Fruit fly (Drosophila melanogaster) whole organism, embryonic: ENCODE results near the gene Slu7.
A peak's percentile ranks its signal among the peaks of the same experiment; 100 is the strongest.

Source experiments
- Atf3 ChIP-seq: fragments of 200-800 bp; sonication (Bioruptor generic); optimal IDR thresholded peaks from 3 replicates; lab custom pipeline; 2016; ENCODE audit warnings: missing biosample characterization, missing genetic modification characterization
- CG11085 ChIP-seq: fragments of 200-800 bp; sonication (Bioruptor generic); IDR thresholded peaks from 2 replicates; pipeline ENCODE4 v1.3.6; 2022; ENCODE audit warnings: missing biosample characterization, missing genetic modification characterization
- CG11695 ChIP-seq: fragments of 200-800 bp; sonication (Bioruptor generic); IDR thresholded peaks from 3 replicates; pipeline ENCODE4 v1.3.6; 2022; ENCODE audit warnings: missing biosample characterization, missing genetic modification characterization
- CG12659 ChIP-seq: fragments of 200-800 bp; sonication (Bioruptor generic); optimal IDR thresholded peaks from 3 replicates; lab custom pipeline; 2017; ENCODE audit warnings: mild to moderate bottlenecking, missing biosample characterization, missing genetic modification reagents, missing genetic modification characterization
- CG13424 ChIP-seq: fragments of 200-800 bp; sonication (Bioruptor generic); optimal IDR thresholded peaks from 2 replicates; lab custom pipeline; 2019; ENCODE audit warnings: missing biosample characterization, mild to moderate bottlenecking, missing genetic modification characterization, moderate library complexity
- CG14441 ChIP-seq: fragments of 200-800 bp; sonication (Bioruptor generic); IDR thresholded peaks from 2 replicates; pipeline ENCODE4 v1.3.6; 2022; ENCODE audit warnings: missing biosample characterization, missing genetic modification characterization
- CG14667 ChIP-seq: fragments of 200-800 bp; sonication (Bioruptor generic); IDR thresholded peaks from 2 replicates; pipeline ENCODE4 v1.3.6; 2022; ENCODE audit warnings: missing biosample characterization, missing genetic modification characterization
- CG14710 ChIP-seq: fragments of 200-800 bp; sonication (Bioruptor generic); optimal IDR thresholded peaks from 3 replicates; lab custom pipeline; 2019; ENCODE audit warnings: missing biosample characterization, mild to moderate bottlenecking, missing genetic modification characterization, moderate library complexity
- CG15514 ChIP-seq: fragments of 200-800 bp; sonication (Bioruptor generic); optimal IDR thresholded peaks from 3 replicates; lab custom pipeline; 2017; ENCODE audit warnings: missing biosample characterization, missing genetic modification characterization, mild to moderate bottlenecking, moderate library complexity, missing genetic modification reagents
- CG16813 ChIP-seq: fragments of 200-800 bp; sonication (Bioruptor generic); IDR thresholded peaks from 3 replicates; pipeline ENCODE4 v1.3.6; 2022; ENCODE audit warnings: missing biosample characterization, missing genetic modification characterization; ENCODE audit not compliant: partially characterized antibody
- CG17612 ChIP-seq: fragments of 200-800 bp; sonication (Bioruptor generic); IDR thresholded peaks from 2 replicates; pipeline ENCODE4 v1.3.6; 2022; ENCODE audit warnings: missing biosample characterization, missing genetic modification characterization
- CG17912 ChIP-seq: fragments of 200-800 bp; sonication (Bioruptor generic); optimal IDR thresholded peaks from 2 replicates; lab custom pipeline; 2018; ENCODE audit warnings: missing biosample characterization, mild to moderate bottlenecking, missing genetic modification characterization
- CG2129 ChIP-seq: fragments of 200-800 bp; sonication (Bioruptor generic); IDR thresholded peaks from 2 replicates; pipeline ENCODE4 v1.3.6; 2022; ENCODE audit warnings: missing biosample characterization, missing genetic modification characterization; ENCODE audit not compliant: partially characterized antibody
- CG2712 ChIP-seq: fragments of 200-800 bp; optimal IDR thresholded peaks from 3 replicates; lab custom pipeline; 2019; ENCODE audit warnings: missing biosample characterization, mild to moderate bottlenecking, missing genetic modification characterization, moderate library complexity
- CG32767 ChIP-seq: fragments of 200-800 bp; sonication (Bioruptor generic); IDR thresholded peaks from 2 replicates; pipeline ENCODE4 v1.3.6; 2022; ENCODE audit warnings: missing biosample characterization, missing genetic modification characterization
- CG3847 ChIP-seq: fragments of 200-800 bp; sonication (Bioruptor generic); IDR thresholded peaks from 2 replicates; pipeline ENCODE4 v1.3.6; 2022; ENCODE audit warnings: missing biosample characterization, missing genetic modification characterization
- CG42726 ChIP-seq: fragments of 200-800 bp; sonication (Bioruptor generic); IDR thresholded peaks from 2 replicates; pipeline ENCODE4 v1.3.6; 2022; ENCODE audit warnings: missing biosample characterization, missing genetic modification characterization; ENCODE audit not compliant: partially characterized antibody
- CG6683 ChIP-seq: fragments of 200-800 bp; sonication (Bioruptor generic); optimal IDR thresholded peaks from 2 replicates; lab custom pipeline; 2017; ENCODE audit warnings: missing biosample characterization, mild to moderate bottlenecking, missing genetic modification characterization, missing genetic modification reagents
- CG7786 ChIP-seq: fragments of 200-800 bp; sonication (Bioruptor generic); optimal IDR thresholded peaks from 2 replicates; lab custom pipeline; 2016; ENCODE audit warnings: missing biosample characterization, missing genetic modification characterization
- CG7928 ChIP-seq: fragments of 200-800 bp; sonication (Bioruptor generic); optimal IDR thresholded peaks from 2 replicates; lab custom pipeline; 2017; ENCODE audit warnings: missing biosample characterization, mild to moderate bottlenecking, missing genetic modification characterization
- CG8944 ChIP-seq: fragments of 200-800 bp; sonication (Bioruptor generic); optimal IDR thresholded peaks from 3 replicates; lab custom pipeline; 2016; ENCODE audit warnings: missing biosample characterization, missing genetic modification characterization
- CG9797 ChIP-seq: fragments of 200-800 bp; sonication (Bioruptor generic); optimal IDR thresholded peaks from 3 replicates; lab custom pipeline; 2018; ENCODE audit warnings: missing biosample characterization, mild to moderate bottlenecking, missing genetic modification characterization
- D19A ChIP-seq: fragments of 200-800 bp; optimal IDR thresholded peaks from 3 replicates; lab custom pipeline; 2019; ENCODE audit warnings: missing biosample characterization, mild to moderate bottlenecking, missing genetic modification characterization, moderate library complexity
- Dek ChIP-seq: fragments of 200-800 bp; sonication (Bioruptor generic); optimal IDR thresholded peaks from 3 replicates; lab custom pipeline; 2019; ENCODE audit warnings: missing biosample characterization, mild to moderate bottlenecking, missing genetic modification characterization, moderate library complexity
- Dfd ChIP-seq, 2 experiments: fragments of >200 bp; optimal IDR thresholded peaks; 2 replicates each; lab custom pipeline; 2017; ENCODE audit warnings: missing biosample characterization in 2 of 2, missing genetic modification characterization in 2 of 2
- Dp ChIP-seq: fragments of 200-800 bp; sonication (Bioruptor generic); optimal IDR thresholded peaks from 2 replicates; lab custom pipeline; 2018; ENCODE audit warnings: missing biosample characterization, mild to moderate bottlenecking, missing genetic modification characterization, moderate library complexity
- GATAe ChIP-seq: fragments of 200-800 bp; sonication (Bioruptor generic); conservative IDR thresholded peaks from 2 replicates; pipeline ENCODE4 v1.3.6; 2022; ENCODE audit warnings: missing biosample characterization, missing genetic modification characterization
- HLHmδ ChIP-seq: fragments of 200-800 bp; sonication (Bioruptor generic); optimal IDR thresholded peaks from 2 replicates; lab custom pipeline; 2018; ENCODE audit warnings: missing biosample characterization, mild to moderate bottlenecking, missing genetic modification characterization, moderate library complexity
- MESR4 ChIP-seq: fragments of 200-800 bp; sonication (Bioruptor generic); optimal IDR thresholded peaks from 2 replicates; lab custom pipeline; 2018; ENCODE audit warnings: missing biosample characterization, mild to moderate bottlenecking, missing genetic modification characterization, moderate library complexity
- Tbp ChIP-seq: fragments of >200 bp; optimal IDR thresholded peaks from 2 replicates; lab custom pipeline; 2018; ENCODE audit warnings: missing biosample characterization, missing genetic modification characterization
- abd-A ChIP-seq: fragments of 200-800 bp; sonication (Bioruptor generic); optimal IDR thresholded peaks from 3 replicates; lab custom pipeline; 2019; ENCODE audit warnings: missing biosample characterization, mild to moderate bottlenecking, missing genetic modification characterization, moderate library complexity
- amos ChIP-seq: fragments of 200-800 bp; sonication (Bioruptor generic); IDR thresholded peaks from 2 replicates; pipeline ENCODE4 v1.3.6; 2022; ENCODE audit warnings: missing biosample characterization, missing genetic modification characterization; ENCODE audit not compliant: partially characterized antibody
- ato ChIP-seq: fragments of 200-800 bp; sonication (Bioruptor generic); IDR thresholded peaks from 2 replicates; pipeline ENCODE4 v1.3.6; 2022; ENCODE audit warnings: missing biosample characterization, missing genetic modification characterization; ENCODE audit not compliant: partially characterized antibody
- bbx ChIP-seq: fragments of 200-800 bp; sonication (Bioruptor generic); IDR thresholded peaks from 2 replicates; pipeline ENCODE4 v1.3.6; 2022; ENCODE audit warnings: missing biosample characterization, missing genetic modification characterization; ENCODE audit not compliant: partially characterized antibody
- cad ChIP-seq: fragments of >200 bp; optimal IDR thresholded peaks from 2 replicates; lab custom pipeline; 2017; ENCODE audit warnings: missing biosample characterization, missing genetic modification characterization
- cato ChIP-seq: fragments of 200-800 bp; sonication (Bioruptor generic); optimal IDR thresholded peaks from 2 replicates; lab custom pipeline; 2016; ENCODE audit warnings: missing biosample characterization, missing genetic modification characterization, borderline replicate concordance
- chif ChIP-seq, 2 experiments: fragments of 200-800 bp; sonication (Bioruptor generic); optimal IDR thresholded peaks; 3 replicates each; lab custom pipeline; 2016; ENCODE audit warnings: missing biosample characterization in 2 of 2, missing genetic modification characterization in 2 of 2
- chinmo ChIP-seq: fragments of 200-800 bp; sonication (Bioruptor generic); IDR thresholded peaks from 4 replicates; pipeline ENCODE4 v1.3.6; 2022; ENCODE audit warnings: missing biosample characterization, missing genetic modification characterization; ENCODE audit not compliant: partially characterized antibody
- cwo ChIP-seq: fragments of 200-800 bp; sonication (Bioruptor generic); optimal IDR thresholded peaks from 3 replicates; lab custom pipeline; 2017; ENCODE audit warnings: missing biosample characterization, missing genetic modification characterization, mild to moderate bottlenecking, moderate library complexity, missing genetic modification reagents
- gfzf ChIP-seq: fragments of 200-800 bp; sonication (Bioruptor generic); optimal IDR thresholded peaks from 2 replicates; lab custom pipeline; 2016; ENCODE audit warnings: missing biosample characterization, mild to moderate bottlenecking, missing genetic modification characterization, moderate library complexity
- h ChIP-seq: fragments of >200 bp; optimal IDR thresholded peaks from 2 replicates; lab custom pipeline; 2017
- her ChIP-seq: fragments of 200-800 bp; sonication (Bioruptor generic); optimal IDR thresholded peaks from 2 replicates; lab custom pipeline; 2016; ENCODE audit warnings: missing biosample characterization, missing genetic modification characterization
- jumu ChIP-seq: fragments of 200-800 bp; sonication (Bioruptor generic); optimal IDR thresholded peaks from 3 replicates; lab custom pipeline; 2016; ENCODE audit warnings: missing biosample characterization, missing genetic modification characterization
- lmd ChIP-seq: fragments of 200-800 bp; sonication (Bioruptor generic); IDR thresholded peaks from 2 replicates; pipeline ENCODE4 v1.3.6; 2022; ENCODE audit warnings: missing biosample characterization, missing genetic modification characterization
- maf-S ChIP-seq: fragments of 200-800 bp; sonication (Bioruptor generic); optimal IDR thresholded peaks from 2 replicates; lab custom pipeline; 2016; ENCODE audit warnings: missing biosample characterization, missing genetic modification characterization
- prd ChIP-seq, 3 experiments: fragments of >200 bp in 2 of 3; fragments of 200-800 bp in 1 of 3; sonication (Bioruptor generic) in 1 of 3; optimal IDR thresholded peaks in 2 of 3; IDR thresholded peaks in 1 of 3; 2 replicates in 2 of 3; 3 replicates in 1 of 3; pipeline versions ENCODE4 v1.3.6 to Lab custom; 2017 to 2022; ENCODE audit warnings: missing biosample characterization in 1 of 3, missing genetic modification characterization in 1 of 3
- sens-2 ChIP-seq: fragments of 200-800 bp; sonication (Bioruptor generic); IDR thresholded peaks from 2 replicates; pipeline ENCODE4 v1.3.6; 2022; ENCODE audit warnings: missing biosample characterization, missing genetic modification characterization
- tll ChIP-seq, 2 experiments: fragments of 200-800 bp in 1 of 2; fragments of >200 bp in 1 of 2; sonication (Bioruptor generic) in 1 of 2; optimal IDR thresholded peaks; 2 replicates each; lab custom pipeline; 2017 to 2019; ENCODE audit warnings: missing biosample characterization in 2 of 2, missing genetic modification characterization in 2 of 2, mild to moderate bottlenecking in 1 of 2, moderate library complexity in 1 of 2
- vnd ChIP-seq: fragments of 200-800 bp; sonication (Bioruptor generic); IDR thresholded peaks from 3 replicates; pipeline ENCODE4 v1.3.6; 2022; ENCODE audit warnings: missing biosample characterization, missing genetic modification characterization; ENCODE audit not compliant: partially characterized antibody
- yki ChIP-seq: fragments of >200 bp; optimal IDR thresholded peaks from 3 replicates; lab custom pipeline; 2018

The Slu7 gene

DNA sequence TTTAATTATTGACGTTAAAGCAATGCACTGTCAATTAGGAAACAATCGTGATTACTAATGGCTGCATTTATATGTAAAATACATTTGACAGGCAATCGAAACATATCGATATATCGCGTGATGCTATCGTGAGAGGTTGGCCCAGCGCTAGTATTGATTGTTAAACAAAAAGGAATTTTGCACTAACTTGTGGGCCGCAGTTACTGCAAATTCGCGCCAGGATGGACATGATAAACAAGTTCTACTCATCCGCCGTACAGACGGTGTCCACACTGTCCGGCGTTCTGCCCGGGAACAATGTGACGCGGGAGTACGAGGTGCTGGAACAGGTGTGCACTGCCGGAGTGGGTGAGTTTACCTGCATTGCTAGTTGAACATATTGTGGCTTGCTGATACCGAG, 11.7 kb downstream of the Slu7 start, which contains the start of the genes eIF4E6 and CG1951 (continued):
- TF ChIP-seq sens-2 (GFP tag; lab: Robert Waterston, UW) (no peak), her (GFP tag; lab: Kevin White, UChicago) (no peak), tll (GFP tag; optimal IDR thresholded peaks at IDR 0.05; lab: Kevin White, UChicago) (no peak), Dek (tag; lab: Kevin White, UChicago) (no peak), maf-S (no peak), Dfd (GFP tag; optimal IDR thresholded peaks at IDR 0.05; lab: Kevin White, UChicago) (no peak), D19A (no peak), CG11085 (GFP tag; lab: Robert Waterston, UW) (no peak), cato (GFP tag; lab: Kevin White, UChicago) (no peak), CG42726 (peak; percentile 96), CG17912 (GFP tag; lab: Kevin White, UChicago) (no peak), CG11695 (GFP tag; lab: Robert Waterston, UW) (no peak), Dp (GFP tag; lab: Kevin White, UChicago) (peak; percentile 37), CG14667 (GFP tag; lab: Robert Waterston, UW) (no peak), cad (no peak), Atf3 (no peak), abd-A (tag; lab: Kevin White, UChicago) (no peak), HLHmδ (no peak), GATAe (GFP tag; lab: Robert Waterston, UW) (no peak), CG15514 (no peak), CG2129 (GFP tag; lab: Robert Waterston, UW) (peak; percentile 79), bbx (GFP tag; lab: Robert Waterston, UW) (peak; percentile 98), CG14710 (tag; lab: Kevin White, UChicago) (no peak), CG3847 (GFP tag; lab: Robert Waterston, UW) (no peak), gfzf (GFP tag; lab: Kevin White, UChicago) (peak; percentile 21), MESR4 (GFP tag; lab: Kevin White, UChicago) (peak; percentile 90), h (lab: Kevin White, UChicago) (no peak), Tbp (GFP tag; lab: Kevin White, UChicago) (no peak), CG17612 (no peak), CG6683 (GFP tag; lab: Kevin White, UChicago) (no peak), CG8944 (GFP tag; lab: Kevin White, UChicago) (no peak), CG16813 (GFP tag; lab: Robert Waterston, UW) (peak; percentile 96), CG14441 (GFP tag; lab: Robert Waterston, UW) (no peak), vnd (GFP tag; lab: Robert Waterston, UW) (peak; percentile 93), CG7786 (no peak), lmd (GFP tag; lab: Robert Waterston, UW) (no peak), prd (optimal IDR thresholded peaks at IDR 0.05; lab: Kevin White, UChicago) (no peak), prd (GFP tag; IDR thresholded peaks at IDR 0.05; lab: Robert Waterston, UW) (no peak), jumu (GFP tag; lab: Kevin White, UChicago) (no peak), CG13424 (tag; lab: Kevin White, UChicago) (no peak), cwo (GFP tag; lab: Kevin White, UChicago) (no peak), CG32767 (GFP tag; lab: Robert Waterston, UW) (no peak), CG12659 (GFP tag; lab: Kevin White, UChicago) (peak; percentile 59), amos (GFP tag; lab: Robert Waterston, UW) (peak; percentile 97), chinmo (GFP tag; lab: Robert Waterston, UW) (peak; percentile 95), ato (peak; percentile 88), CG9797 (GFP tag; lab: Kevin White, UChicago) (no peak), chif (GFP tag; optimal IDR thresholded peaks at IDR 0.05; lab: Kevin White, UChicago) (no peak), CG2712 (tag; lab: Kevin White, UChicago) (no peak), yki (lab: Kevin White, UChicago) (no peak), CG7928 (GFP tag; lab: Kevin White, UChicago) (no peak)
